Worm (Caenorhabditis elegans) whole organism, midembryonic: ENCODE measurements around the gene lips-7.

Experiments
- T22C8.4 ChIP-seq: fragments of 200-800 bp; sonication (Bioruptor generic); IDR thresholded peaks from 2 replicates; pipeline ENCODE4 v1.3.6; 2022; ENCODE audit warnings: missing genetic modification characterization, missing compliant biosample characterization
- cog-1 ChIP-seq: sonication (generic microtip); optimal IDR thresholded peaks from 2 replicates; lab custom pipeline; 2016; ENCODE audit warnings: missing genetic modification characterization, missing compliant biosample characterization
- flt-1 ChIP-seq: fragments of 200-800 bp; sonication (Bioruptor generic); IDR thresholded peaks from 2 replicates; pipeline ENCODE4 v1.3.6; 2022; ENCODE audit warnings: missing genetic modification characterization, missing compliant biosample characterization
- klf-2 ChIP-seq: fragments of 200-800 bp; sonication (Bioruptor generic); conservative IDR thresholded peaks from 2 replicates; pipeline ENCODE4 v1.3.6; 2022; ENCODE audit warnings: missing genetic modification reagents, missing genetic modification characterization, missing compliant biosample characterization
- med-1 ChIP-seq: sonication (generic microtip); optimal IDR thresholded peaks from 2 replicates; lab custom pipeline; 2017; ENCODE audit warnings: missing genetic modification characterization, mild to moderate bottlenecking, missing compliant biosample characterization, antibody characterized with exemption, missing genetic modification reagents; ENCODE audit not compliant: insufficient read depth
- ref-1 ChIP-seq: fragments of 200-800 bp; sonication (Bioruptor generic); conservative IDR thresholded peaks from 2 replicates; pipeline ENCODE4 v1.3.6; 2022; ENCODE audit warnings: missing genetic modification reagents, missing genetic modification characterization, missing compliant biosample characterization
- tab-1 ChIP-seq: fragments of 200-800 bp; sonication (Bioruptor generic); IDR thresholded peaks from 2 replicates; pipeline ENCODE4 v1.3.6; 2022; ENCODE audit warnings: missing genetic modification characterization, missing compliant biosample characterization
- ztf-23 ChIP-seq: fragments of 200-800 bp; sonication (Bioruptor generic); IDR thresholded peaks from 2 replicates; pipeline ENCODE4 v1.3.6; 2022; ENCODE audit warnings: missing genetic modification reagents, missing genetic modification characterization, missing compliant biosample characterization

DNA sequence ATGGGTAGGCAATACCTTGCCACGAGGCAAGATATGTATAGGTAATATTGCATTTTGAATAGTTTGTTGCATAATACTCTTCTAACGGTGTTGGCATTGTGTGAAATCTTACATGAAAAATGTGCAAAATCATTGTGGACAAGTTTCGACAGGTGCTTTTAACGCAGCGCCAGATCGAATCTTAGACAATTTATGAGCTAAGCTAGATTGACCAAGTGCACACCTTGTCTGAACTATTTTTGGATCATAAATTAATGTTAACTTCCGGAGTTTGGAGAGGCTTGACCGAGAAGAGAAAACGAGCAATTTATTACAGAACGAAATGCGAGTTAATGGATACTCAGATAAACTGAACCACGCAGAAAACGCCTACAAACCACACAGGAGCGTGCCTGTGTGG lies 42.4 kb upstream of the lips-7 start, which contains the start of gene srh-105:
- TF ChIP-seq ref-1 = no peak
- no peak for TF ChIP-seq flt-1 (GFP tag; lab: Robert Waterston, UW)
- TF ChIP-seq med-1 (GFP tag; lab: Kevin White, UChicago) = no peak
- TF ChIP-seq klf-2 (GFP tag; lab: Robert Waterston, UW) = no peak
- no peak for TF ChIP-seq cog-1 (tag; lab: Kevin White, UChicago)
- TF ChIP-seq tab-1 (GFP tag; lab: Robert Waterston, UW) = no peak
- no peak for TF ChIP-seq ztf-23 (GFP tag; lab: Robert Waterston, UW)
- no peak for TF ChIP-seq T22C8.4 (GFP tag; lab: Robert Waterston, UW)
